Worm (Caenorhabditis elegans) whole organism, dauer: ENCODE results near the gene srt-55.

Experiments used
- unc-62 ChIP-seq: sonication (generic microtip); optimal IDR thresholded peaks from 2 replicates; lab custom pipeline; 2017; ENCODE audit warnings: missing biosample characterization, missing genetic modification reagents, missing genetic modification characterization

Gene srt-55

ce11 chrIII:10118818-10119217 is 12.5 kb upstream of the srt-55 start, which contains the start of gene ZK1128.3:
Gene ZK1128.3 (minus strand): TSS chrIII:10118918.
- no peak for TF ChIP-seq unc-62 (GFP tag; lab: Kevin White, UChicago)

ce11 chrIII:10114662-10115061 is 8.4 kb upstream of the srt-55 start, which contains the start of the genes ZK1128.1 and mett-10:
Gene ZK1128.1 (minus strand): TSS chrIII:10114760.
Gene mett-10 (plus strand): TSS chrIII:10115036.
- TF ChIP-seq unc-62 (GFP tag; lab: Kevin White, UChicago), result no peak

ce11 chrIII:10112958-10113357 is 6.7 kb upstream of the srt-55 start, which contains the start of gene vps-29:
Gene vps-29 (minus strand): TSS chrIII:10113058.
- TF ChIP-seq unc-62 (GFP tag; lab: Kevin White, UChicago), result no peak

ce11 chrIII:10108995-10109394 is 2.7 kb upstream of the srt-55 start, which contains the start of gene T16H12.9:
Gene T16H12.9 (plus strand): TSS chrIII:10109295.
- TF ChIP-seq unc-62 (GFP tag; lab: Kevin White, UChicago), result no peak

ce11 chrIII:10101352-10101751 is 4.9 kb downstream of the srt-55 start, which contains the start of gene kel-10:
Gene kel-10 (minus strand): TSS chrIII:10101452.
- no peak for TF ChIP-seq unc-62 (GFP tag; lab: Kevin White, UChicago)

ce11 chrIII:10097981-10098380 is 8.3 kb downstream of the srt-55 start, which contains the start of gene spop-1:
Gene spop-1 (minus strand): TSS chrIII:10098081.
- TF ChIP-seq unc-62 (GFP tag; lab: Kevin White, UChicago), result no peak

- no peak for TF ChIP-seq unc-62 (GFP tag; lab: Kevin White, UChicago)
These were observed 9.7 kb downstream of the srt-55 start for ce11 chrIII:10096525-10096972.

- TF ChIP-seq unc-62 (GFP tag; lab: Kevin White, UChicago), result no peak
These were observed 10.9 kb downstream of the srt-55 start for ce11 chrIII:10095377-10095776.

- no peak for TF ChIP-seq unc-62 (GFP tag; lab: Kevin White, UChicago)
These were observed 11.8 kb downstream of the srt-55 start for ce11 chrIII:10094538-10094937.

ce11 chrIII:10093093-10093492 is 13.2 kb downstream of the srt-55 start:
- TF ChIP-seq unc-62 (GFP tag; lab: Kevin White, UChicago), result no peak

ce11 chrIII:10090685-10091084 is 15.6 kb downstream of the srt-55 start, which contains the start of gene gtf-2H2C:
Gene gtf-2H2C (minus strand): TSS chrIII:10090785.
- no peak for TF ChIP-seq unc-62 (GFP tag; lab: Kevin White, UChicago)

ce11 chrIII:10088508-10088981 is 17.7 kb downstream of the srt-55 start, which contains the start of gene hal-2:
Gene hal-2 (minus strand): TSS chrIII:10088931.
- no peak for TF ChIP-seq unc-62 (GFP tag; lab: Kevin White, UChicago)

ce11 chrIII:10085983-10086382 is 20.3 kb downstream of the srt-55 start, which contains the start of gene T16H12.2:
Gene T16H12.2 (plus strand): TSS chrIII:10086283.
- no peak for TF ChIP-seq unc-62 (GFP tag; lab: Kevin White, UChicago)

ce11 chrIII:10085574-10085973 is 20.7 kb downstream of the srt-55 start:
- TF ChIP-seq unc-62 (GFP tag; lab: Kevin White, UChicago), result no peak

ce11 chrIII:10085103-10085502 is 21.2 kb downstream of the srt-55 start, which contains the start of gene T16H12.13:
Gene T16H12.13 (plus strand): TSS chrIII:10085403.
- no peak for TF ChIP-seq unc-62 (GFP tag; lab: Kevin White, UChicago)

ce11 chrIII:10083242-10083641 is 23.0 kb downstream of the srt-55 start, which contains the start of gene T16H12.3:
Gene T16H12.3 (minus strand): TSS chrIII:10083292.
- TF ChIP-seq unc-62 (GFP tag; lab: Kevin White, UChicago), result no peak

ce11 chrIII:10078784-10079183 is 27.5 kb downstream of the srt-55 start:
- TF ChIP-seq unc-62 (GFP tag; lab: Kevin White, UChicago), result no peak
